Worm (Caenorhabditis elegans) whole organism, L1 larva: ENCODE measurements around the gene srh-136.
"Not testable (repeated sequence)": the region's sequence is repeated elsewhere in the genome, so short reads cannot be mapped to it uniquely, and the experiment has no call there.

Experiments used
- aha-1 ChIP-seq: fragments of 150-350 bp; optimal IDR thresholded peaks from 2 replicates; lab custom pipeline; 2014; ENCODE audit warnings: missing biosample characterization, missing genetic modification characterization
- alr-1 ChIP-seq: fragments of 200-800 bp; sonication (Bioruptor generic); optimal IDR thresholded peaks from 2 replicates; lab custom pipeline; 2018; ENCODE audit warnings: borderline replicate concordance, mild to moderate bottlenecking, missing genetic modification characterization, missing compliant biosample characterization
- aly-2 ChIP-seq: fragments of 150-350 bp; optimal IDR thresholded peaks from 2 replicates; lab custom pipeline; 2014; ENCODE audit warnings: missing biosample characterization, missing genetic modification characterization
- ama-1 ChIP-seq: fragments of 150-350 bp; optimal IDR thresholded peaks from 2 replicates; lab custom pipeline; 2014
- ceh-8 ChIP-seq: fragments of 200-800 bp; sonication (Bioruptor generic); optimal IDR thresholded peaks from 2 replicates; lab custom pipeline; 2018; ENCODE audit warnings: mild to moderate bottlenecking, missing genetic modification characterization, moderate library complexity, missing compliant biosample characterization
- ceh-88 ChIP-seq: fragments of 200-800 bp; sonication (Bioruptor generic); IDR thresholded peaks from 2 replicates; pipeline ENCODE4 v1.3.6; 2022; ENCODE audit warnings: missing genetic modification characterization, missing compliant biosample characterization
- dpl-1 ChIP-seq, 3 experiments: fragments of 150-350 bp in 2 of 3; sonication (generic microtip) in 1 of 3; optimal IDR thresholded peaks; 2 replicates each; lab custom pipeline; 2014 to 2017; ENCODE audit warnings: missing biosample characterization in 3 of 3, missing genetic modification characterization in 3 of 3, missing genetic modification reagents in 3 of 3
- dsc-1 ChIP-seq: sonication (generic microtip); optimal IDR thresholded peaks from 2 replicates; lab custom pipeline; 2016; ENCODE audit warnings: mild to moderate bottlenecking, missing genetic modification characterization, missing compliant biosample characterization
- efl-1 ChIP-seq, 4 experiments: fragments of 150-350 bp; optimal IDR thresholded peaks in 3 of 4; peaks in 1 of 4; 1 replicate in 1 of 4; 2 replicates in 3 of 4; lab custom pipeline; 2014; ENCODE audit warnings: missing biosample characterization in 2 of 4, missing genetic modification characterization in 2 of 4, missing genetic modification reagents in 2 of 4
- efl-3 ChIP-seq: fragments of 200-800 bp; sonication (Bioruptor generic); optimal IDR thresholded peaks from 2 replicates; lab custom pipeline; 2018; ENCODE audit warnings: mild to moderate bottlenecking, missing genetic modification characterization, missing compliant biosample characterization
- egl-13 ChIP-seq: sonication (generic microtip); optimal IDR thresholded peaks from 2 replicates; lab custom pipeline; 2016; ENCODE audit warnings: missing genotype, missing genetic modification reagents, missing genetic modification characterization, missing compliant biosample characterization
- elt-3 ChIP-seq, 6 experiments: fragments of 150-350 bp in 1 of 6; sonication (generic microtip); optimal IDR thresholded peaks; 2 replicates each; lab custom pipeline; 2017 to 2018; ENCODE audit warnings: missing biosample characterization in 6 of 6, missing genetic modification characterization in 6 of 6, inconsistent platforms in 1 of 6
- ets-5 ChIP-seq: fragments of 200-800 bp; sonication (Bioruptor generic); IDR thresholded peaks from 2 replicates; pipeline ENCODE4 v1.3.6; 2022; ENCODE audit warnings: missing genetic modification characterization, missing compliant biosample characterization
- fkh-10 ChIP-seq: sonication (generic microtip); optimal IDR thresholded peaks from 2 replicates; lab custom pipeline; 2017; ENCODE audit warnings: missing biosample characterization, missing genetic modification reagents, missing genetic modification characterization
- fkh-4 ChIP-seq: sonication (generic microtip); optimal IDR thresholded peaks from 2 replicates; lab custom pipeline; 2016; ENCODE audit warnings: missing compliant biosample characterization, missing genetic modification characterization, borderline replicate concordance
- hlh-4 ChIP-seq: sonication (generic microtip); optimal IDR thresholded peaks from 2 replicates; lab custom pipeline; 2016; ENCODE audit warnings: mild to moderate bottlenecking, missing genetic modification characterization, missing compliant biosample characterization
- irx-1 ChIP-seq: sonication (generic microtip); optimal IDR thresholded peaks from 2 replicates; lab custom pipeline; 2016; ENCODE audit warnings: missing genetic modification characterization, missing compliant biosample characterization
- lin-14 ChIP-seq: fragments of 200-800 bp; sonication (Bioruptor generic); optimal IDR thresholded peaks from 2 replicates; lab custom pipeline; 2018; ENCODE audit warnings: mild to moderate bottlenecking, missing genetic modification characterization, moderate library complexity, missing compliant biosample characterization
- lin-35 ChIP-seq, 2 experiments: fragments of 150-350 bp; optimal IDR thresholded peaks; 2 replicates each; lab custom pipeline; 2014; ENCODE audit warnings: missing biosample characterization in 2 of 2, missing genetic modification characterization in 2 of 2, missing genetic modification reagents in 2 of 2
- mab-9 ChIP-seq: fragments of 200-800 bp; sonication (Bioruptor generic); IDR thresholded peaks from 2 replicates; pipeline ENCODE4 v1.3.6; 2022; ENCODE audit warnings: missing genetic modification reagents, missing genetic modification characterization, missing compliant biosample characterization
- mdl-1 ChIP-seq, 2 experiments: fragments of 150-350 bp; optimal IDR thresholded peaks; 2 replicates each; lab custom pipeline; 2014 to 2017; ENCODE audit warnings: missing biosample characterization in 2 of 2, missing genetic modification characterization in 2 of 2, inconsistent platforms in 1 of 2
- mep-1 ChIP-seq: fragments of 150-350 bp; optimal IDR thresholded peaks from 2 replicates; lab custom pipeline; 2014; ENCODE audit warnings: missing biosample characterization, missing genetic modification characterization
- nhr-12 ChIP-seq: sonication (generic microtip); optimal IDR thresholded peaks from 2 replicates; lab custom pipeline; 2017; ENCODE audit warnings: missing biosample characterization, missing genetic modification characterization
- nhr-237 ChIP-seq: fragments of 150-350 bp; optimal IDR thresholded peaks from 2 replicates; lab custom pipeline; 2014; ENCODE audit warnings: missing biosample characterization, missing genetic modification characterization
- nhr-47 ChIP-seq: sonication (generic microtip); optimal IDR thresholded peaks from 2 replicates; lab custom pipeline; 2016; ENCODE audit warnings: mild to moderate bottlenecking, missing genetic modification characterization, moderate library complexity, missing compliant biosample characterization
- nhr-76 ChIP-seq: sonication (generic microtip); optimal IDR thresholded peaks from 2 replicates; lab custom pipeline; 2017; ENCODE audit warnings: missing biosample characterization, missing genetic modification characterization
- nhr-90 ChIP-seq: sonication (generic microtip); optimal IDR thresholded peaks from 2 replicates; lab custom pipeline; 2016; ENCODE audit warnings: mild to moderate bottlenecking, missing genetic modification characterization, missing compliant biosample characterization; ENCODE audit not compliant: poor library complexity
- pag-3 ChIP-seq: sonication (generic microtip); optimal IDR thresholded peaks from 2 replicates; lab custom pipeline; 2017; ENCODE audit warnings: missing genetic modification characterization, mild to moderate bottlenecking, missing compliant biosample characterization, antibody characterized with exemption, borderline replicate concordance; ENCODE audit not compliant: insufficient read depth
- pax-3 ChIP-seq: fragments of 200-800 bp; sonication (Bioruptor generic); optimal IDR thresholded peaks from 2 replicates; lab custom pipeline; 2018; ENCODE audit warnings: mild to moderate bottlenecking, missing genetic modification characterization, moderate library complexity, missing compliant biosample characterization
- pqm-1 ChIP-seq: sonication (generic microtip); optimal IDR thresholded peaks from 3 replicates; lab custom pipeline; 2017; ENCODE audit warnings: missing biosample characterization, missing genetic modification characterization
- rnt-1 ChIP-seq: sonication (generic microtip); optimal IDR thresholded peaks from 2 replicates; lab custom pipeline; 2016; ENCODE audit warnings: mild to moderate bottlenecking, missing genetic modification characterization, moderate library complexity, missing compliant biosample characterization
- tlp-1 ChIP-seq: fragments of 150-350 bp; optimal IDR thresholded peaks from 2 replicates; lab custom pipeline; 2014; ENCODE audit warnings: missing biosample characterization, missing genetic modification characterization
- unc-130 ChIP-seq: fragments of 150-350 bp; optimal IDR thresholded peaks from 2 replicates; lab custom pipeline; 2017; ENCODE audit warnings: missing biosample characterization, missing genetic modification characterization, inconsistent platforms
- unc-86 ChIP-seq: sonication (generic microtip); optimal IDR thresholded peaks from 2 replicates; lab custom pipeline; 2016; ENCODE audit warnings: missing genetic modification characterization, missing compliant biosample characterization
- ztf-4 ChIP-seq: fragments of 150-350 bp; optimal IDR thresholded peaks from 2 replicates; lab custom pipeline; 2014; ENCODE audit warnings: missing biosample characterization, missing genetic modification characterization

srh-136 gene

DNA sequence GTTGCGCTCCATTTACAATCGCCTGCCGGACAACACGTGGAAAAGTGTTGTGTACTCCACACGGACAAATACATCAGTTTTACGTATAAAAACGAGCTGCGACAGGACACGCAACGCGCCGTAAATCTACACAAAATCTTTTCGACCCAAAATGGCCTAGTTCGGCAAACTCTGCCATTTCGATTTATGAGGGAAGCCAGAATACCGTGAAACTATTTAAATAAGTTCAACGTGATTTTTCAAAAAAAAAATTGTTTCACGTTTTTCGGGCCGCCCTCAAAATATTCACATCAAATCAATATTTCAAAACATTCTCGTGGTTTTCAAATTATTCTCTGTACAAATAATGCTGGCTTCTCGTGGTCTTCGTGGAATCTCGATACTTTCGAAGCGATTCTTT lies 29.5 kb upstream of the srh-136 start, which contains the start of gene F36D3.8:
F36D3.8 (plus strand) TSS at position 301 of the 400 bp plus-strand sequence.
- TF ChIP-seq fkh-10 (GFP tag; lab: Kevin White, UChicago) (no peak), tlp-1 (no peak), efl-1 (optimal IDR thresholded peaks at IDR 0.05; lab: Kevin White, UChicago) (no peak), efl-1 (GFP tag; optimal IDR thresholded peaks at IDR 0.05 in 1 of 2; lab: Kevin White, UChicago) (peak in 1 of 2 experiments; percentile 85)
- TF ChIP-seq, all 84 proteins: peak for 1

DNA sequence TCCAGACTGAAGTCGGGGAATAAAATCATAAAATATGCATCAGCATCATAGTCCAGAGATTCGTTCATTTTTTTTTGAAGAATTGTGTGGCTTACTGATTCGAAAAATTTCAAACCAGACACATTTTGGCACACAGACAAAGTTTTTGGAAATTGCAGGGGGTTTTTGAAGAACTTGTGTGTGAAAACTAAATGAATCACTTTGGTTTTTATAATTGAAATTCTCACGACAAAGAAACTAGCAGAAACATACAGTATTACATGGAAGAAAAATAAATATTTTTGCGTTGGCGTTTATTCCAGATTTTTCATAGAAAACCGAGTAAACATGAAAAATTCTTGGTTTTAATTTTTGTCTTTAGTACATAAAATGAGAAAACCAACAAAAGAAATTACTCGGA lies 24.8 kb upstream of the srh-136 start, which contains the start of gene srw-34:
srw-34 (minus strand) TSS at position 101 of the 400 bp plus-strand sequence.
- TF ChIP-seq aha-1 (no peak), pqm-1 (no peak), rnt-1 (tag; lab: Kevin White, UChicago) (no peak)
- TF ChIP-seq, all 84 proteins: peak for 0

DNA sequence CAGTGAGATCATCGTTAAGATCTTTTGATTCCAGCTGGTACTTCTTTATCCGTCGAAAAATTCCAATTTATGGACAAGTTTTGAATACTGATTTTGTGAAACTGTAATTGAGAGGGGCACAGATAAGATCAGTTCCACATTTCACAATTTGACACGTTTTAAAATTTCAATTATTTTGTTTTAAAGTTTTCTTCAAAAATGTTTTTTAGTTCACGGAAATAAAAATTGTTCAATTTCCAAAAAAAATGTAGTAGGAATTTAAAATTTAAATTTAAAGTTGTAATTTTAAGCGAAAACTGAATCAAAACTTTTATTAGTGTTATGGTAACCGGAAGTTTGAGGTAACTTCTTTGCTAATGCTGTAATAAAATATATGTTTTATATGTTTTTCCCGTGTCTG lies 20.2 kb upstream of the srh-136 start, which contains the start of gene F36D3.4:
F36D3.4 (minus strand) TSS at position 101 of the 400 bp plus-strand sequence.
- TF ChIP-seq dsc-1 (tag; lab: Kevin White, UChicago) (no peak), dpl-1 (GFP tag; optimal IDR thresholded peaks at IDR 0.05; lab: Kevin White, UChicago) (no peak), mdl-1 (tag; optimal IDR thresholded peaks at IDR 0.05; lab: Kevin White, UChicago) (no peak), elt-3 (tag; optimal IDR thresholded peaks at IDR 0.05; lab: Kevin White, UChicago) (no peak), egl-13 (tag; lab: Kevin White, UChicago) (no peak), nhr-12 (no peak), aha-1 (no peak), pqm-1 (no peak), pag-3 (no peak), ets-5 (GFP tag; lab: Robert Waterston, UW) (no peak), nhr-47 (tag; lab: Kevin White, UChicago) (no peak), fkh-4 (tag; lab: Kevin White, UChicago) (no peak), nhr-237 (tag; lab: Kevin White, UChicago) (no peak), efl-3 (GFP tag; lab: Kevin White, UChicago) (no peak)

DNA sequence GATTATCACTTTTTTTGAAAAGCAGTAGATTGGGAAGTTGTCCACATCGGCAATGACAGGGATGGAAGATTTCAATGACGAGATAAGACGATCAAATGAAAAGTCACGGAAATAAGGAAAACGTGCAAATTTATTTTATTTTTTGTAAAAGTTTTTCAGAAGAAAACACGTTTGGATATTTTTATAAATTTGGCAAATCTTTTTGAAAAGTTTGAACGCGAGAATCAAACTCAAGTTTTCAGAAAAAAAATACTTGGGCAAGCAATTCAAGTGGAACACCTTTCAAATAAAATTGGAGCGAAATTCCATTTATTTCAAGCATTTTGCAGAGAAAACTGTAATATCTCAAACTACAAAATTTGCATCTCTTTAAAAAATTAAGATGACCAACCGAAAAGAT lies 17.7 kb upstream of the srh-136 start, which contains the start of gene F36D3.5:
F36D3.5 (minus strand) TSS at position 101 of the 400 bp plus-strand sequence.
- TF ChIP-seq ceh-88 (GFP tag; lab: Robert Waterston, UW); efl-1 (optimal IDR thresholded peaks at IDR 0.05; lab: Kevin White, UChicago); efl-1 (GFP tag; optimal IDR thresholded peaks at IDR 0.05 in 1 of 2; lab: Kevin White, UChicago); ceh-8 (GFP tag; lab: Kevin White, UChicago): not testable (repeated sequence)

DNA sequence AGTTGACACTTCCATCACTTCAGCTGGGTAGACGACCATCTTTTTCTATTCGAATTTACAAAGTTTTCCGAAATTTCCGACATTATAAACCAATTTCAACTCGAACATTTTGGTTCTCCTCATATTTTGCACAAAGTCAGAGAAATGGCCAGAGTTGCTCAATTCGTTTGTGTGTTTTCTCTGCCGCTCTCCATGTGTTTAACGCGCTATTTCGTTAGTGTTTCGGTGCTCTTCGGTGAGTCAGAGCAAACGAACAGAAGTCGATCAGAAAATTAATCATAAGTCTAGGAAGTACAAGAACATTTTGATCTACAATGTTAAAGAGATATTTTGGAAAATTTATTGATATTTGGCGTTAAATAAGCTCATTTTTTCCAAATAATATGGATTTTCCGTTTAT lies 11.3 kb upstream of the srh-136 start, which contains the start of gene srr-3:
srr-3 (minus strand) TSS at position 101 of the 400 bp plus-strand sequence.
- TF ChIP-seq ama-1 (no peak), hlh-4 (no peak), unc-130 (no peak), lin-35 (GFP tag; optimal IDR thresholded peaks at IDR 0.05; lab: Kevin White, UChicago) (no peak), pax-3 (tag; lab: Kevin White, UChicago) (no peak), nhr-76 (tag; lab: Kevin White, UChicago) (no peak), unc-86 (tag; lab: Kevin White, UChicago) (no peak), mep-1 (tag; lab: Kevin White, UChicago) (no peak), nhr-237 (tag; lab: Kevin White, UChicago) (no peak), nhr-90 (no peak), aly-2 (tag; lab: Kevin White, UChicago) (no peak), ztf-4 (tag; lab: Kevin White, UChicago) (no peak), aha-1 (no peak), irx-1 (tag; lab: Kevin White, UChicago) (no peak), mab-9 (GFP tag; lab: Robert Waterston, UW) (no peak), lin-14 (GFP tag; lab: Kevin White, UChicago) (no peak), alr-1 (tag; lab: Kevin White, UChicago) (no peak)
- TF ChIP-seq, all 84 proteins: peak for 0
